Worm (Caenorhabditis elegans) whole organism, midembryonic: ENCODE data around the gene K11H12.10.

Source experiments
- cog-1 ChIP-seq: sonication (generic microtip); optimal IDR thresholded peaks from 2 replicates; lab custom pipeline; 2016; ENCODE audit warnings: missing genetic modification characterization, missing compliant biosample characterization
- flt-1 ChIP-seq: fragments of 200-800 bp; sonication (Bioruptor generic); IDR thresholded peaks from 2 replicates; pipeline ENCODE4 v1.3.6; 2022; ENCODE audit warnings: missing genetic modification characterization, missing compliant biosample characterization
- klf-2 ChIP-seq: fragments of 200-800 bp; sonication (Bioruptor generic); conservative IDR thresholded peaks from 2 replicates; pipeline ENCODE4 v1.3.6; 2022; ENCODE audit warnings: missing genetic modification reagents, missing genetic modification characterization, missing compliant biosample characterization
- med-1 ChIP-seq: sonication (generic microtip); optimal IDR thresholded peaks from 2 replicates; lab custom pipeline; 2017; ENCODE audit warnings: missing genetic modification characterization, mild to moderate bottlenecking, missing compliant biosample characterization, antibody characterized with exemption, missing genetic modification reagents; ENCODE audit not compliant: insufficient read depth
- ref-1 ChIP-seq: fragments of 200-800 bp; sonication (Bioruptor generic); conservative IDR thresholded peaks from 2 replicates; pipeline ENCODE4 v1.3.6; 2022; ENCODE audit warnings: missing genetic modification reagents, missing genetic modification characterization, missing compliant biosample characterization
- ztf-23 ChIP-seq: fragments of 200-800 bp; sonication (Bioruptor generic); IDR thresholded peaks from 2 replicates; pipeline ENCODE4 v1.3.6; 2022; ENCODE audit warnings: missing genetic modification reagents, missing genetic modification characterization, missing compliant biosample characterization
- ztf-29 ChIP-seq: fragments of 200-800 bp; sonication (Bioruptor generic); IDR thresholded peaks from 2 replicates; pipeline ENCODE4 v1.3.6; 2022; ENCODE audit warnings: missing genetic modification reagents, missing genetic modification characterization, missing compliant biosample characterization

- TF ChIP-seq ztf-23 (GFP tag; lab: Robert Waterston, UW) = no peak
- no peak for TF ChIP-seq ztf-29
- no peak for TF ChIP-seq ref-1 (GFP tag; lab: Robert Waterston, UW)
- no peak for TF ChIP-seq med-1 (GFP tag; lab: Kevin White, UChicago)
- TF ChIP-seq cog-1 = no peak
- TF ChIP-seq klf-2 = no peak
- TF ChIP-seq flt-1 (GFP tag; lab: Robert Waterston, UW) = no peak
These were observed 17.2 kb upstream of the K11H12.10 start for ce11 chrIV:658497-659177.
